Worm (Caenorhabditis elegans) whole organism, L2 larva: ENCODE data around the gene F53F4.7.

Experiments
- C34F6.9 ChIP-seq: fragments of 150-350 bp; optimal IDR thresholded peaks from 2 replicates; lab custom pipeline; 2014; ENCODE audit warnings: missing biosample characterization, missing genetic modification characterization
- F13H6.1 ChIP-seq: sonication (generic microtip); optimal IDR thresholded peaks from 2 replicates; lab custom pipeline; 2016; ENCODE audit warnings: missing genetic modification characterization, missing compliant biosample characterization
- R02D3.7 ChIP-seq: fragments of 150-350 bp; optimal IDR thresholded peaks from 2 replicates; lab custom pipeline; 2014; ENCODE audit warnings: missing biosample characterization, missing genetic modification characterization
- Y55F3AM.14 ChIP-seq: fragments of 200-800 bp; sonication (Bioruptor generic); optimal IDR thresholded peaks from 2 replicates; lab custom pipeline; 2018; ENCODE audit warnings: mild to moderate bottlenecking, missing genetic modification characterization, missing compliant biosample characterization
- ZK546.5 ChIP-seq: sonication (generic microtip); optimal IDR thresholded peaks from 2 replicates; lab custom pipeline; 2017; ENCODE audit warnings: missing biosample characterization, missing genetic modification characterization
- alr-1 ChIP-seq: fragments of 150-350 bp; optimal IDR thresholded peaks from 2 replicates; lab custom pipeline; 2014; ENCODE audit warnings: missing biosample characterization, missing genetic modification characterization
- aly-2 ChIP-seq: fragments of 150-350 bp; optimal IDR thresholded peaks from 2 replicates; lab custom pipeline; 2014; ENCODE audit warnings: missing biosample characterization, missing genetic modification characterization
- ama-1 ChIP-seq: fragments of 150-350 bp; optimal IDR thresholded peaks from 2 replicates; lab custom pipeline; 2018; ENCODE audit warnings: inconsistent platforms
- blmp-1 ChIP-seq: sonication (generic microtip); optimal IDR thresholded peaks from 2 replicates; lab custom pipeline; 2017; ENCODE audit warnings: missing genetic modification characterization, mild to moderate bottlenecking, missing compliant biosample characterization, antibody characterized with exemption, moderate library complexity; ENCODE audit not compliant: insufficient read depth
- crh-2 ChIP-seq: sonication (generic microtip); optimal IDR thresholded peaks from 2 replicates; lab custom pipeline; 2017; ENCODE audit warnings: missing biosample characterization, missing genetic modification characterization
- dmd-4 ChIP-seq: sonication (generic microtip); optimal IDR thresholded peaks from 2 replicates; lab custom pipeline; 2017; ENCODE audit warnings: missing biosample characterization, missing genetic modification characterization
- egl-27 ChIP-seq: sonication (generic microtip); optimal IDR thresholded peaks from 3 replicates; lab custom pipeline; 2017; ENCODE audit warnings: missing biosample characterization, missing genetic modification reagents, missing genetic modification characterization
- elt-3 ChIP-seq: sonication (generic microtip); optimal IDR thresholded peaks from 2 replicates; lab custom pipeline; 2017; ENCODE audit warnings: missing biosample characterization, missing genetic modification characterization
- fos-1 ChIP-seq: fragments of 150-350 bp; optimal IDR thresholded peaks from 2 replicates; lab custom pipeline; 2014; ENCODE audit warnings: missing biosample characterization, missing genetic modification characterization
- gmeb-1 ChIP-seq: fragments of 150-350 bp; optimal IDR thresholded peaks from 2 replicates; lab custom pipeline; 2014; ENCODE audit warnings: missing biosample characterization, missing genetic modification characterization
- lin-11 ChIP-seq: fragments of 150-350 bp; sonication (generic microtip); optimal IDR thresholded peaks from 2 replicates; lab custom pipeline; 2014; ENCODE audit warnings: missing biosample characterization, missing genetic modification characterization, inconsistent platforms, mixed read lengths
- lin-13 ChIP-seq: fragments of 150-350 bp; optimal IDR thresholded peaks from 2 replicates; lab custom pipeline; 2014; ENCODE audit warnings: missing biosample characterization, missing genetic modification reagents, missing genetic modification characterization
- lin-39 ChIP-seq: fragments of 150-350 bp; optimal IDR thresholded peaks from 2 replicates; lab custom pipeline; 2014; ENCODE audit warnings: missing biosample characterization, missing genetic modification reagents, missing genetic modification characterization
- lsy-2 ChIP-seq, 2 experiments: fragments of 150-350 bp in 1 of 2; sonication (generic microtip) in 1 of 2; optimal IDR thresholded peaks; 2 replicates each; lab custom pipeline; 2014 to 2017; ENCODE audit warnings: missing biosample characterization in 2 of 2, missing genetic modification characterization in 2 of 2
- mab-5 ChIP-seq: fragments of 150-350 bp; optimal IDR thresholded peaks from 2 replicates; lab custom pipeline; 2014; ENCODE audit warnings: missing biosample characterization, missing genetic modification characterization
- mbf-1 ChIP-seq: sonication (generic microtip); optimal IDR thresholded peaks from 2 replicates; lab custom pipeline; 2017; ENCODE audit warnings: missing biosample characterization, missing genetic modification characterization
- mdl-1 ChIP-seq, 2 experiments: fragments of 150-350 bp in 1 of 2; sonication (generic microtip) in 1 of 2; optimal IDR thresholded peaks; 2 replicates each; lab custom pipeline; 2017; ENCODE audit warnings: missing biosample characterization in 2 of 2, missing genetic modification characterization in 2 of 2
- nhr-10 ChIP-seq: sonication (generic microtip); optimal IDR thresholded peaks from 2 replicates; lab custom pipeline; 2017; ENCODE audit warnings: missing biosample characterization, missing genetic modification characterization
- nhr-11 ChIP-seq: fragments of 150-350 bp; optimal IDR thresholded peaks from 2 replicates; lab custom pipeline; 2014; ENCODE audit warnings: missing biosample characterization, missing genetic modification characterization
- nhr-21 ChIP-seq: fragments of 150-350 bp; optimal IDR thresholded peaks from 2 replicates; lab custom pipeline; 2014; ENCODE audit warnings: missing biosample characterization, missing genetic modification characterization
- nhr-237 ChIP-seq: fragments of 150-350 bp; optimal IDR thresholded peaks from 2 replicates; lab custom pipeline; 2014; ENCODE audit warnings: missing biosample characterization, missing genetic modification characterization
- nhr-25 ChIP-seq: fragments of 150-350 bp; sonication (generic microtip); optimal IDR thresholded peaks from 3 replicates; lab custom pipeline; 2014; ENCODE audit warnings: missing biosample characterization, missing genetic modification characterization
- nhr-77 ChIP-seq: fragments of 150-350 bp; optimal IDR thresholded peaks from 2 replicates; lab custom pipeline; 2014; ENCODE audit warnings: missing biosample characterization, missing genetic modification characterization
- sem-4 ChIP-seq: fragments of 150-350 bp; optimal IDR thresholded peaks from 2 replicates; lab custom pipeline; 2014; ENCODE audit warnings: missing biosample characterization, missing genetic modification reagents, missing genetic modification characterization
- skn-1 ChIP-seq: sonication (generic microtip); optimal IDR thresholded peaks from 2 replicates; lab custom pipeline; 2017; ENCODE audit warnings: missing biosample characterization, missing genetic modification characterization
- sma-3 ChIP-seq: sonication (generic microtip); optimal IDR thresholded peaks from 2 replicates; lab custom pipeline; 2016; ENCODE audit warnings: missing genetic modification reagents, missing genetic modification characterization, missing compliant biosample characterization
- sma-9 ChIP-seq, 2 experiments: fragments of 150-350 bp in 1 of 2; sonication (generic microtip) in 1 of 2; optimal IDR thresholded peaks; 2 replicates each; lab custom pipeline; 2014 to 2016; ENCODE audit warnings: missing genetic modification characterization in 2 of 2, mild to moderate bottlenecking in 1 of 2, missing biosample characterization in 1 of 2, missing compliant biosample characterization in 1 of 2, missing genetic modification reagents in 1 of 2, moderate library complexity in 1 of 2
- unc-39 ChIP-seq: fragments of 150-350 bp; optimal IDR thresholded peaks from 2 replicates; lab custom pipeline; 2014; ENCODE audit warnings: missing biosample characterization, missing genetic modification characterization
- ztf-1 ChIP-seq: fragments of 200-800 bp; sonication (Bioruptor generic); conservative IDR thresholded peaks from 2 replicates; pipeline ENCODE4 v1.3.6; 2022; ENCODE audit warnings: missing genetic modification characterization, missing compliant biosample characterization
- ztf-4 ChIP-seq: fragments of 150-350 bp; optimal IDR thresholded peaks from 2 replicates; lab custom pipeline; 2014; ENCODE audit warnings: missing biosample characterization, missing genetic modification characterization

Gene F53F4.7

DNA sequence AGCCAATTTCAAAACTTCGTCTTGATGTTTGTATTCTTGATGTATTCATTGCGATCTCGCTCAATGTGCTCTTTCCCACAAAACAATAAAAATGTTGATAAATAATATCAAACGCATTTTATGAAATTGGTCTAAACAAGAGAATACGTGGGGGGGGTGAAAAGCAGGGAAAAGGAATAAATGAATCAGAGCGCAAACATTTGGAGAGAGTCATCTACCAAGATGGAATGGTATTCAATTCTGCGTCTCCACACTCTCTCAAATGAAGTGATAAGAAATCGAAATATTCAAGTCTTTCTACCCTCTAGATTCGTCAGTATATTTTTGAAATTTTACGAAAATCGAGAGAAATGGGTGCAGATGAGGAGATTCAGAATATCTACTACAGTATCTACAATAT lies 33.1 kb downstream of the F53F4.7 start, which contains the start of gene C50B8.5:
C50B8.5 (plus strand) TSS at position 273 of the 400 bp plus-strand sequence.
- TF ChIP-seq blmp-1 (no peak), fos-1 (peak; percentile 74), lsy-2 (tag; optimal IDR thresholded peaks at IDR 0.05; lab: Kevin White, UChicago) (no peak), F13H6.1 (tag; lab: Kevin White, UChicago) (peak; percentile 15)

DNA sequence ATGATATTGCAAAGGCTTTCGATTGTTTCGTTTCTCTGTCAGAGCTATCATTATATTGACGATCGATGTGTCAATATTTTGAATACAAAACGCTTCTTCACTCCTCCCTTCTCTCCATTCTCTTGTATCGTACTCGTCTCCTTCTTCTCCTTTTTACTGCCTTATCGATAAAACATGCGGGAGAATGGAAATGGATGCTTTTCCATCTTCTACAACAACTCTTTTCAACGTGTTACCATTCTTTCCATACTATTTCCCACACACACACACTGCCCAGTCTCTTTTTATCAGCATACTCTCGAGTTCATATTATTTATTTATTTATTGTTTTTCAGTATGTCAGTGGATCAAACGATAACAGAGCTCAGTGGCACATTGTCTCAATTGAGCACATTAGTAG lies 35.1 kb downstream of the F53F4.7 start, which contains the start of gene C50B8.6:
C50B8.6 (plus strand) TSS at position 336 of the 400 bp plus-strand sequence.
- TF ChIP-seq fos-1 (peak; percentile 60), mab-5 (no peak), egl-27 (tag; lab: Kevin White, UChicago) (no peak)

DNA sequence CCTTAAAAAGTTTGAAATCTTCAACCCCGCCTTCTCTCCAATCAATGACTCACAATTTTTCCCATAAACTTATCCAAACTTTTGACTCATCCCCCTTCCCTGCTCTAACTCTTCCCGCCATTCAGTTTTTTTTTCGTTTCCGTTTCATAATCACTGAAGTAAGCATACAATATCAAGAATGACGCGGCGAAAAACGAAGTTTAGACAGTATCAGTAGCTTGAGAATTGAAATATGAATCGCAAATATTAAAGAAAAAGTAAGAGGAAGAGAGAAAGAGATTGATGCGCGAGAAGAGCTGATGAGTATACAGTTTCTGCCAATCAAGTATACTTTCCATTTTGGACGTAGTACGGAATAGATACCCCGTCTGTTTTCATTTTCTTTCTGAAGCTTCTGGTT lies 36.3 kb downstream of the F53F4.7 start:
- no peak for TF ChIP-seq aly-2 (tag; lab: Kevin White, UChicago)
- TF ChIP-seq fos-1 = peak; percentile 88

DNA sequence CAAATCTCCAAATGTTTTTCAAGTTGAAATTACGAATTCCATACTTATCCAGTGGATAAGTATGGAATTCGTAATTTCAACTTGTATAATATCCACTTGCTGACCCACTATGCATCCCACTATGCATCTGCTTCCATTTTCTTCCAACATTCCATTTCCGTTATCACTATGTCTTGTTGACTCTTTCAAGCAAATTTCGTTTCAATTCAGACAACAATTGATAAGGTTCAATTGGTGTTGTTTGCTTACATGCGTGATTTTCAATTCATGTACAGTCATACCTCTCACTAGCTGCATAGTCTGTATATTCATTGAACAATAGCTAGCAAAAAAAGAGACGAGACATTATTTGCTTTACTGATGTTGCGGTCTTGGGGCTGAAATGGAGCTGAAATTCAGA lies 36.9 kb downstream of the F53F4.7 start:
- TF ChIP-seq fos-1 (peak; percentile 93), ama-1 (lab: Kevin White, UChicago) (no peak), gmeb-1 (tag; lab: Kevin White, UChicago) (peak; percentile 7), ztf-1 (no peak), nhr-10 (tag; lab: Kevin White, UChicago) (no peak), blmp-1 (no peak), sma-9 (GFP tag; optimal IDR thresholded peaks at IDR 0.05; lab: Kevin White, UChicago) (peak; percentile 28), sma-9 (tag; optimal IDR thresholded peaks at IDR 0.05; lab: Kevin White, UChicago) (no peak), mbf-1 (tag; lab: Kevin White, UChicago) (no peak), crh-2 (no peak), nhr-77 (no peak), unc-39 (tag; lab: Kevin White, UChicago) (no peak), Y55F3AM.14 (GFP tag; lab: Kevin White, UChicago) (no peak), nhr-25 (tag; lab: Kevin White, UChicago) (no peak), nhr-237 (no peak), sem-4 (tag; lab: Kevin White, UChicago) (no peak), skn-1 (tag; lab: Kevin White, UChicago) (no peak), ZK546.5 (tag; lab: Kevin White, UChicago) (no peak), alr-1 (tag; lab: Kevin White, UChicago) (no peak)

DNA sequence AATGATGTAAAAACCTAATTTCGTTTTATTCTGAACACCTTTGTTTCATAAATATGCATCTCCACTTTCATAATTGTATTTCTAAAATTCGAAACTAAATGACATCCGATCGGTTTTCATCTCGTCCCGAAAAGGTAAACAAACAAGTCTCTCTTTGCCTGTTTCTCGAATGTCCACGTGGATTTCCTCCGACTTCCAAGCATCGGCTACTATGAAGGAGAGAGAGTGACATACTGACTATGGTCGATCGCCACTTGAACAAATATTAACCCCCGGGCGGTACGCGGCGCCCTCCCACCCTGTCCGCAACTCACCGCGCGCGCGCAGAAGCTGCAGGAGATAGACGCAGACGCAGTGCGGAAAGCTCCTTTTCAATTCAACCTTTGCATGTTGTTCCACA lies 37.9 kb downstream of the F53F4.7 start:
- TF ChIP-seq ZK546.5 (tag; lab: Kevin White, UChicago) (no peak), nhr-11 (no peak), C34F6.9 (tag; lab: Kevin White, UChicago) (no peak), nhr-21 (no peak), ama-1 (lab: Kevin White, UChicago) (no peak), R02D3.7 (tag; lab: Kevin White, UChicago) (no peak), dmd-4 (no peak), lin-39 (tag; lab: Kevin White, UChicago) (no peak), lsy-2 (tag; optimal IDR thresholded peaks at IDR 0.05; lab: Kevin White, UChicago) (no peak), aly-2 (tag; lab: Kevin White, UChicago) (no peak), nhr-10 (tag; lab: Kevin White, UChicago) (no peak), egl-27 (tag; lab: Kevin White, UChicago) (no peak), sem-4 (tag; lab: Kevin White, UChicago) (no peak), sma-3 (GFP tag; lab: Kevin White, UChicago) (no peak), mbf-1 (tag; lab: Kevin White, UChicago) (no peak), mdl-1 (tag; optimal IDR thresholded peaks at IDR 0.05; lab: Kevin White, UChicago) (no peak), ztf-4 (tag; lab: Kevin White, UChicago) (no peak), elt-3 (tag; lab: Kevin White, UChicago) (no peak), lin-11 (tag; lab: Kevin White, UChicago) (no peak), lin-13 (no peak)
